Worm (Caenorhabditis elegans): ENCODE data around the gene pst-2.

pst-2 gene

DNA sequence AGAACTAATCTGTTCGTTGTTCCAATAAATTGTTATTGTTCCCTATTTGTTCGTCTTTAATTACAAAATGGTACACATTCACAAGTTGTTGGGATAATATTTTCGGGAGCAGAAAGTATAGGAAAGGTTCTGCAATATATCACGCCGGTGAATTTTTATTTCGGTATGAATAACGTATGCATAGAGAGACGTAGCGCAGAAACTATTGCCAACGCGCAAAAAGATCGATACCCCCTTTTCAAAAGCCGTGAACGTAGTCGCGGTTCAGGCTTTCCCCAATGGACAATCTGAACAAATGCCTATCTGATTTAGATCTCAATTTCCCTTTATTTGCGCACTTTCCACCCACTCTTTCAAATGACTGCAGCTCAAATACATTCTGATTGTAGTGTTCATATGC is at the start of gene pst-2:
TSS of gene pst-2 (plus strand) at position 293 of the 400 bp plus-strand sequence.
- TF ChIP-seq W03F9.2 (tag; optimal IDR thresholded peaks at IDR 0.05) (no peak), dao-5 (tag; optimal IDR thresholded peaks at IDR 0.05) (no peak)

DNA sequence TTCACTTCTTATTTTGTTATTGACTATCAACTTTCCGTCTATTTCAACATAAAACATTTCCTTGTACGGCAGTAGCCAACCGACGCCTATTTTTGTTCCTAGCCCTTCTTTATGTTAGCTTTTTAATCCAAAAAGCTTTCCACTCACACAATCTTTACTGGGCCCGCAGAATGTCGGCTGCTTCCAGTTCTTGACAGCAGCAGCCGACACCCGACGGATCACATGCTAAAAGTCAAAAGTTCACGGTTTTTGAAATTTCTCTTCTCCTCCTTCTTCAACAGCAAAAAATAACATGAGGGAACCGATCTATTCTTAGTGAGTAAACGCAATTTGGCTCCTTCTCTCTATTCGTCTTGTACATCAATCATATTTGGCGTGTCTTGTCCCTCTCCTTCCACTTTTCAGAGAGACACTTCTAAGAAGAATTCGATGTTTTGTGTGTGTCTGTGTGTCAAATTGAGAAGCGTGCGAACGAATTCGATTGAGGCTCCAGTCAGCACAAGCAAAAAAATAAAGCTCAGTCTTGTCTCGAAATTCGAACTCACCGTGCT is 47.7 kb upstream of the pst-2 start:
- TF ChIP-seq W03F9.2 (tag; optimal IDR thresholded peaks at IDR 0.05), result no peak
- TF ChIP-seq dao-5 (tag; optimal IDR thresholded peaks at IDR 0.05), result no peak
- no peak for TF ChIP-seq him-1 (tag; optimal IDR thresholded peaks at IDR 0.05)

- TF ChIP-seq him-1 (tag; optimal IDR thresholded peaks at IDR 0.05), result no peak
- no peak for TF ChIP-seq dao-5 (tag; optimal IDR thresholded peaks at IDR 0.05)
- TF ChIP-seq W03F9.2 (tag; optimal IDR thresholded peaks at IDR 0.05), result no peak
Observed at ce11 chrIII:5634509-5634908, 45.7 kb upstream of the pst-2 start.

DNA sequence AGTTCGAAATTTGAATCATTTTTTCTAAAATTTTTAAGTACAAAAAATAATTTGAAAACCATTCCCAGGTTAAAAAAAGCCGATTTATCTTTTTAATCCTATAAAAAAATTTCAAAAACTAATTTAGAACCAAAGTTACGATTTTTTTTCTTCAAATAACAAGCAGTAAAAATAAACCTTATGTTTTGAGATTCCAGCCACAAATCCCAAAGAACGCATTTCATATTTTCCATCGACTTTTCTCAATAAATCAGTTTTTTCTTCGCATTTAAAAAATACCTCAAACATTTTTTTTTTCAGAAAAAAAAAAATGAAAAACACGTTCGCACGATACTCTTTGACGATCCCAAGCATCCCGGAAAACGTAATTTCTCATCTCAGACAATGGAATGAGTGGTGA is 45.1 kb upstream of the pst-2 start, which contains the start of gene ckk-1:
TSS of gene ckk-1 (plus strand) at position 301 of the 400 bp plus-strand sequence.
- no peak for TF ChIP-seq dao-5 (tag; optimal IDR thresholded peaks at IDR 0.05)
- no peak for TF ChIP-seq W03F9.2 (tag; optimal IDR thresholded peaks at IDR 0.05)
- TF ChIP-seq him-1 (tag; optimal IDR thresholded peaks at IDR 0.05), result no peak

DNA sequence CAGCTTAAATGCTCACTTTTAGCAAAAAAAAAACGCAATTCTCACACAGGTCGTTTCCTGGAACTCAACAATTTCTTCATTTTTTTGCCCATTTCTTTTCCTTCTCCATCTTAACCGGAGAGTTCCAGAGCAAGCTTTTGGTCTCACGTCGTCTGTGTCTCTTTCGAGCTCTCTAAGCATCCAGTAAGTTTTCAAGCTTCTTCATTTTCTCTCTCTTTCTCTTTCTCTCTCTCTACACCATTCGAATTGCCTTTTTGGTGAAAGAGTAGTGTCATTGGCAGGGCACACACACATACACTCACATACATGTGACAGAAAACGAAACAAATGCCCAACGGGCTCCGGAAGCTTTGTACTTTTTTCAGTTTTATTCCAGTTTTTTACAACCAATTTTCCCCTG is 40.3 kb upstream of the pst-2 start:
- TF ChIP-seq him-1 (tag; optimal IDR thresholded peaks at IDR 0.05) (no peak), W03F9.2 (tag; optimal IDR thresholded peaks at IDR 0.05) (no peak), dao-5 (tag; optimal IDR thresholded peaks at IDR 0.05) (no peak)

DNA sequence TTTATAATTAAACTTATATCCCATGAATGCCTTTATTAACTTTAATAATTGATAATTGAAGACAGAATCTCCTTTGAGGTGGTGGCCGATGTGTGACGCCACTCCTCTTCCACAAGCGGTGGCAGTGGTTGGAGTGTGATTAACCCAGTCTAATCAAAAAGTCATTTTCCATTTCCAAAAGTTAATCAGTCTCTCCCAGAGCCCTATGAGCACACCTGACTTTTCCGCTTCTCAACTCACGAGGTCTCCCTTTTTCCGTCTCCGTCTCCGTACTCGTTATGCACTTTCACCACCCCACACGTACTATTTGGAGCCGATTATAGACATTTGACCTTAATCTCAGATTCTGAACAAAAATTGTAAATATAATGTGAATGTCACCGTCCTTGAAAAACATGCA is 37.5 kb upstream of the pst-2 start:
- no peak for TF ChIP-seq him-1 (tag; optimal IDR thresholded peaks at IDR 0.05)
- TF ChIP-seq dao-5 (tag; optimal IDR thresholded peaks at IDR 0.05), result no peak

DNA sequence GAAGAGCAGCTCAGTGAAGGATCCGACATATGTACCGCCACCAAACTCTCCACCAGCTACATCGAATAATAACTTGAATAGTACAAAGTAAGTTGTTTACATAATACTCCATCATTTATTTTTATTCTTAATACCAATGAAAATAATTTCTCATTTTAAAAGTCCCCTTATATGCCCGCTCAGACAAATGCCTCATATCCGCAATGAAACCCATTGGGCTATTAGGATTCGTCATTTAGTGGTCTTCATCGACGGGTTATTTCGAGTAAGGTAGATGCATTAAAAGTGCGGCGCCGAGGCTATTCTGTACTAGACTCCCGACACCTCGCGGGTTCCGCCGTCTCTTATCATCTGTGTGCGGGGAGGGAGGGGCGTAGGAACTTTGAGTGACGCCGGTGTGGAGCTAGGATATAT is 26.5 kb upstream of the pst-2 start:
- TF ChIP-seq him-1 (tag; optimal IDR thresholded peaks at IDR 0.05), result no peak
- peak; percentile 20 for TF ChIP-seq W03F9.2 (tag; optimal IDR thresholded peaks at IDR 0.05)

DNA sequence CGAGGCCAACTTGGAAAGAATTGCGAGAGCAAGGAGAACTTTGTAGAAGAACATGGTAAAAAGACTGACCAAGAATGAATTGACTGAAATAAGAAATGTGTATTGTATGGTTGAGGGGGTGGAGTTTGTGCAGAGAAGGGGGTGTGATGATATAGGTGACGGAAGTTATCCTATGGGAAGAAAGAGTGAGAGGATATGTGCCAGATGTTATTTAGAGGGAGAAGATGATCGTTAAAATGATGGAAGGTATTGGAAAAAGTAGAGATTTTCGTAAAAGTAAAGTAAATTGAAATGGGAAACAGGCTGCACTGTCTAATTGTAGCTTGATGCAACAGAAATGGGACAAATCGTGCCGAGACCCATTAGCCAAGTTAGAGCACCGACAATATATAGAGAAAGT is 23.3 kb upstream of the pst-2 start, which contains the start of gene sdz-21:
TSS of gene sdz-21 (minus strand) at position 101 of the 400 bp plus-strand sequence.
- TF ChIP-seq W03F9.2 (tag; optimal IDR thresholded peaks at IDR 0.05), result no peak
- no peak for TF ChIP-seq dao-5 (tag; optimal IDR thresholded peaks at IDR 0.05)
- TF ChIP-seq him-1 (tag; optimal IDR thresholded peaks at IDR 0.05), result no peak

- TF ChIP-seq him-1 (tag; optimal IDR thresholded peaks at IDR 0.05) (no peak), dao-5 (tag; optimal IDR thresholded peaks at IDR 0.05) (no peak), W03F9.2 (tag; optimal IDR thresholded peaks at IDR 0.05) (no peak)
Observed at ce11 chrIII:5660976-5661375, 19.3 kb upstream of the pst-2 start, which contains the start of gene F54E7.6. Gene F54E7.6, minus strand, starts transcription at chrIII:5661085.

ce11 chrIII:5663521-5663920 is 16.7 kb upstream of the pst-2 start:
- TF ChIP-seq dao-5 (tag; optimal IDR thresholded peaks at IDR 0.05) (no peak), him-1 (tag; optimal IDR thresholded peaks at IDR 0.05) (no peak), W03F9.2 (tag; optimal IDR thresholded peaks at IDR 0.05) (peak; percentile 72)

- no peak for TF ChIP-seq him-1 (tag; optimal IDR thresholded peaks at IDR 0.05)
- TF ChIP-seq W03F9.2 (tag; optimal IDR thresholded peaks at IDR 0.05), result no peak
- TF ChIP-seq dao-5 (tag; optimal IDR thresholded peaks at IDR 0.05), result no peak
Observed at ce11 chrIII:5663933-5664332, 16.3 kb upstream of the pst-2 start, which contains the start of gene par-3. Gene par-3, plus strand, starts transcription at chrIII:5664233.

DNA sequence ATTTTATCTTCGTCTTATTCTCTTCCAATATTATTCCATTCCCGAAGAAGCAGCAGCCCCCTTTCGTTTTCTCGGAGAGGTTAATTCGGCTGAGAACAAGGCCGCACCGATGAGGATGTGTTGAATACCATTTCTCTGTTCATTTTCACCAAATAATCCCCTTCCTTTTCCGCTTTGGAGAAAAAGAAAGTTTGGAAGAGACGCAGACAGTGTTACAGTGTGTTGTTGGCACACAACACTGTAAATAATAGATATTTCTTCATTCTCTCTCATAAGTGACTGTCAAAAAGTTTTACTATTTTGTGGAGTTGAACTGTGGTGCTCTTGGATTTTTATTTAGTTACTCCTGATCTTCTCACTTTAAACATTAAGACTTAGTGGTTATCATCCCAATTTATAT is 15.0 kb upstream of the pst-2 start:
- TF ChIP-seq W03F9.2 (tag; optimal IDR thresholded peaks at IDR 0.05) (no peak), dao-5 (tag; optimal IDR thresholded peaks at IDR 0.05) (no peak), him-1 (tag; optimal IDR thresholded peaks at IDR 0.05) (no peak)

DNA sequence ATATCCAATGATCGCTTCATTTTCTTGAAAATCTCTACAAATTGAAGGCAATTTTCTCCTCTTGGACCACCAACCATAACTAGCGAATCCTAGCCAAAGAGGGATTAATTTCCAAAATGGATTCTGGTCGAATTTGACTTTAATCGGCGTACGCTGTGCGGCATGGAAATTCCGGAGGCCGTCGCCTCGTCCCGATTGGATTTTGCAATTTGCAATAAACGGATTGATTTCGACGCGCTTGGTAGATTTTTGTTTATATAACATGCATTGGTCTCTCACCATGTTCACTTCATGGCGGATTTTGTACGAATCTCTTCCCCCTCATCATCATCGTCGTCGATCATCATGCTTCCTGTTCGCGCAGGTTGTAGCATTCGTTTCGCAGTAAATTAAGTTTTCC is 14.5 kb upstream of the pst-2 start:
- no peak for TF ChIP-seq W03F9.2 (tag; optimal IDR thresholded peaks at IDR 0.05)
- TF ChIP-seq dao-5 (tag; optimal IDR thresholded peaks at IDR 0.05), result no peak
- TF ChIP-seq him-1 (tag; optimal IDR thresholded peaks at IDR 0.05), result no peak

DNA sequence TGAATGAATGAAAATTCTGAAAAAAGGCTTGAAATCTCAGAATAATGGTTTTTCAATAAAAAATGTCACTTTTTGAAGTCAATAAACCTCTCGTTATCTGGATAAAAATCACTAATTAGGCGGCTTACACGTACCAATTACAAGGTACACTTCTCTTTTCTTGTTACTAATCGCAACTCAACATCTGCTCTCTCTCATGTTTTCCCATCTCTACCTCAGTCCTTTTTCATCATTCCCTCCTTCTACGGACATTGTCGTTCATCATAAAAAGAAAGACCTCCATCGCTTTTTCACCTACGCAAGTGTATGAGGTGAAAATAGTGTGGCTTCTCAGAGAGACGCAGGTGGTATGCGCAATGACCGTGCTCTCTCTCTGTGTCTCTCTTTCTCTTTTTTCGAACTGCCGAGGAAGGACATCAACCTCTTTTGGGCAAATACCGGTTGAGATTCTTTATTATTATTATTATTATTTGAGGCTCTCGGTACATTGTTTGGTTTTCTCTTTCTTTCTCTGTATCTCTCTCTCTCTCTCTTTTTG is 12.2 kb upstream of the pst-2 start:
- TF ChIP-seq dao-5 (tag; optimal IDR thresholded peaks at IDR 0.05) (no peak), him-1 (tag; optimal IDR thresholded peaks at IDR 0.05) (no peak), W03F9.2 (tag; optimal IDR thresholded peaks at IDR 0.05) (no peak)

DNA sequence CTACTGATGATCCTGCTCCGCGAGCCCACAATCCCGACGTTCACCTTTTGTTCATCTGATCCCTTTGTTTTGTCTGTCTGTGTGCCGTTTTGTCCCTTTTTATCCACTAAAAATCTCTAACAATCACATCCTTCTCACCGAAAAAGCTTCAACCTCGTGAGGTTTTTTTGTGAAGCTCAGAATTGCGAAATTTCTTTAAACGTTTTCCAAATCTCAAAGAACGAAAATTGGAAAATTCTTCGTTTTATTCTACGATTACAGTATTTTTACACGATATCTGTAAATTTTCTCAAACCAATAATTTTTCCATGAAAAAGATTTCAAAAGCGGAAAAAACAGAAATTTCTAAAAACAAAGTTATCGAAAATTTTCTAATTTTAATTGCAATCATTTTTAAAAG is 6.0 kb upstream of the pst-2 start:
- TF ChIP-seq him-1 (tag; optimal IDR thresholded peaks at IDR 0.05), result no peak
- no peak for TF ChIP-seq dao-5 (tag; optimal IDR thresholded peaks at IDR 0.05)
- no peak for TF ChIP-seq W03F9.2 (tag; optimal IDR thresholded peaks at IDR 0.05)

All from whole organism, L4/young adult.